Fruit fly (Drosophila melanogaster) whole organism, embryonic: Measurements from ENCODE around the gene CG43208.
A peak's percentile ranks its signal among the peaks of the same experiment; 100 is the strongest.

Source experiments
- CG10267 ChIP-seq: fragments of 200-800 bp; sonication (Bioruptor generic); optimal IDR thresholded peaks from 2 replicates; lab custom pipeline; 2018; ENCODE audit warnings: missing biosample characterization, mild to moderate bottlenecking, missing genetic modification characterization, moderate library complexity
- CG11085 ChIP-seq: fragments of 200-800 bp; sonication (Bioruptor generic); IDR thresholded peaks from 2 replicates; pipeline ENCODE4 v1.3.6; 2022; ENCODE audit warnings: missing biosample characterization, missing genetic modification characterization
- CG12769 ChIP-seq: fragments of 200-800 bp; sonication (Bioruptor generic); optimal IDR thresholded peaks from 2 replicates; lab custom pipeline; 2019; ENCODE audit warnings: missing biosample characterization, mild to moderate bottlenecking, missing genetic modification characterization, moderate library complexity
- CG13287 ChIP-seq: fragments of 200-800 bp; sonication (Bioruptor generic); IDR thresholded peaks from 2 replicates; pipeline ENCODE4 v1.3.6; 2022; ENCODE audit warnings: missing biosample characterization, missing genetic modification characterization; ENCODE audit not compliant: partially characterized antibody
- CG13894 ChIP-seq: fragments of 200-800 bp; sonication (Bioruptor generic); optimal IDR thresholded peaks from 3 replicates; lab custom pipeline; 2018; ENCODE audit warnings: missing biosample characterization, mild to moderate bottlenecking, missing genetic modification characterization, moderate library complexity
- CG15514 ChIP-seq: fragments of 200-800 bp; sonication (Bioruptor generic); optimal IDR thresholded peaks from 3 replicates; lab custom pipeline; 2017; ENCODE audit warnings: missing biosample characterization, missing genetic modification characterization, mild to moderate bottlenecking, moderate library complexity, missing genetic modification reagents
- CG16813 ChIP-seq: fragments of 200-800 bp; sonication (Bioruptor generic); IDR thresholded peaks from 3 replicates; pipeline ENCODE4 v1.3.6; 2022; ENCODE audit warnings: missing biosample characterization, missing genetic modification characterization; ENCODE audit not compliant: partially characterized antibody
- CG17359 ChIP-seq: fragments of 200-800 bp; sonication (Bioruptor generic); optimal IDR thresholded peaks from 3 replicates; lab custom pipeline; 2018; ENCODE audit warnings: missing biosample characterization, mild to moderate bottlenecking, missing genetic modification characterization, moderate library complexity
- CG34224 ChIP-seq: fragments of 200-800 bp; sonication (Bioruptor generic); IDR thresholded peaks from 3 replicates; pipeline ENCODE4 v1.3.6; 2022; ENCODE audit warnings: missing biosample characterization, missing genetic modification characterization; ENCODE audit not compliant: partially characterized antibody
- CG34422 ChIP-seq: fragments of 200-800 bp; sonication (Bioruptor generic); IDR thresholded peaks from 3 replicates; pipeline ENCODE4 v1.3.6; 2022; ENCODE audit warnings: missing biosample characterization, missing genetic modification characterization
- CG4730 ChIP-seq: fragments of 200-800 bp; sonication (Bioruptor generic); IDR thresholded peaks from 2 replicates; pipeline ENCODE4 v1.3.6; 2022; ENCODE audit warnings: missing biosample characterization, missing genetic modification characterization
- CG6272 ChIP-seq: fragments of 200-800 bp; sonication (Bioruptor generic); IDR thresholded peaks from 2 replicates; pipeline ENCODE4 v1.3.6; 2022; ENCODE audit warnings: missing biosample characterization, missing genetic modification characterization
- CG6654 ChIP-seq: fragments of 200-800 bp; sonication (Bioruptor generic); optimal IDR thresholded peaks from 2 replicates; lab custom pipeline; 2017; ENCODE audit warnings: missing biosample characterization, mild to moderate bottlenecking, missing genetic modification characterization
- CG6791 ChIP-seq: fragments of 200-800 bp; sonication (Bioruptor generic); IDR thresholded peaks from 3 replicates; pipeline ENCODE4 v1.3.6; 2022; ENCODE audit warnings: missing biosample characterization, missing genetic modification characterization; ENCODE audit not compliant: partially characterized antibody
- CG7556 ChIP-seq: fragments of 200-800 bp; sonication (Bioruptor generic); optimal IDR thresholded peaks from 2 replicates; lab custom pipeline; 2017; ENCODE audit warnings: missing biosample characterization, mild to moderate bottlenecking, missing genetic modification characterization
- CG8281 ChIP-seq: fragments of 200-800 bp; sonication (Bioruptor generic); optimal IDR thresholded peaks from 2 replicates; lab custom pipeline; 2018; ENCODE audit warnings: missing biosample characterization, mild to moderate bottlenecking, missing genetic modification characterization, moderate library complexity
- CG8359 ChIP-seq: fragments of 200-800 bp; sonication (Bioruptor generic); optimal IDR thresholded peaks from 2 replicates; lab custom pipeline; 2017; ENCODE audit warnings: missing biosample characterization, mild to moderate bottlenecking, missing genetic modification characterization, borderline replicate concordance
- CkIIα-i1 ChIP-seq: fragments of 200-800 bp; sonication (Bioruptor generic); IDR thresholded peaks from 2 replicates; pipeline ENCODE4 v1.3.6; 2022; ENCODE audit warnings: missing biosample characterization, missing genetic modification characterization
- CrebB ChIP-seq: fragments of 200-800 bp; sonication (Bioruptor generic); optimal IDR thresholded peaks from 3 replicates; lab custom pipeline; 2018; ENCODE audit warnings: missing biosample characterization, mild to moderate bottlenecking, missing genetic modification characterization
- Eip74EF ChIP-seq, 2 experiments: fragments of 200-800 bp in 1 of 2; fragments of >200 bp in 1 of 2; sonication (Bioruptor generic) in 1 of 2; optimal IDR thresholded peaks; 2 replicates each; lab custom pipeline; 2017 to 2019; ENCODE audit warnings: missing biosample characterization in 2 of 2, missing genetic modification characterization in 2 of 2, mild to moderate bottlenecking in 1 of 2, moderate library complexity in 1 of 2
- HLHmδ ChIP-seq: fragments of 200-800 bp; sonication (Bioruptor generic); optimal IDR thresholded peaks from 2 replicates; lab custom pipeline; 2018; ENCODE audit warnings: missing biosample characterization, mild to moderate bottlenecking, missing genetic modification characterization, moderate library complexity
- Med ChIP-seq: fragments of 200-800 bp; sonication (Bioruptor generic); peaks from one replicate; lab custom pipeline; 2016; ENCODE audit warnings: missing biosample characterization, missing genetic modification characterization, mild to moderate bottlenecking, inconsistent platforms, moderate library complexity
- Nf-YA ChIP-seq: fragments of 200-800 bp; sonication (Bioruptor generic); IDR thresholded peaks from 2 replicates; pipeline ENCODE4 v1.3.6; 2022; ENCODE audit warnings: missing biosample characterization, missing genetic modification characterization
- Stat92E ChIP-seq, 3 experiments: fragments of >200 bp in 2 of 3; fragments of 200-800 bp in 1 of 3; sonication (Bioruptor generic) in 1 of 3; optimal IDR thresholded peaks; 2 replicates each; lab custom pipeline; 2017 to 2019; ENCODE audit warnings: missing biosample characterization in 3 of 3, missing genetic modification characterization in 3 of 3, mild to moderate bottlenecking in 1 of 3, moderate library complexity in 1 of 3
- Usf ChIP-seq: fragments of 200-800 bp; sonication (Bioruptor generic); optimal IDR thresholded peaks from 2 replicates; lab custom pipeline; 2017; ENCODE audit warnings: missing genotype, missing biosample characterization, missing genetic modification characterization
- ato ChIP-seq: fragments of 200-800 bp; sonication (Bioruptor generic); IDR thresholded peaks from 2 replicates; pipeline ENCODE4 v1.3.6; 2022; ENCODE audit warnings: missing biosample characterization, missing genetic modification characterization; ENCODE audit not compliant: partially characterized antibody
- cad ChIP-seq: fragments of >200 bp; optimal IDR thresholded peaks from 2 replicates; lab custom pipeline; 2017; ENCODE audit warnings: missing biosample characterization, missing genetic modification characterization
- chinmo ChIP-seq: fragments of 200-800 bp; sonication (Bioruptor generic); IDR thresholded peaks from 4 replicates; pipeline ENCODE4 v1.3.6; 2022; ENCODE audit warnings: missing biosample characterization, missing genetic modification characterization; ENCODE audit not compliant: partially characterized antibody
- crol ChIP-seq: fragments of 200-800 bp; sonication (Bioruptor generic); IDR thresholded peaks from 2 replicates; pipeline ENCODE4 v1.3.6; 2022; ENCODE audit warnings: missing biosample characterization, missing genetic modification characterization
- ftz-f1 ChIP-seq: fragments of 200-800 bp; sonication (Bioruptor generic); optimal IDR thresholded peaks from 2 replicates; lab custom pipeline; 2016; ENCODE audit warnings: missing biosample characterization, missing genetic modification characterization
- lab ChIP-seq: fragments of 200-800 bp; sonication (Bioruptor generic); optimal IDR thresholded peaks from 3 replicates; lab custom pipeline; 2017; ENCODE audit warnings: missing biosample characterization, missing genetic modification characterization, mild to moderate bottlenecking, moderate library complexity, missing genetic modification reagents
- mirr ChIP-seq: fragments of 200-800 bp; sonication (Bioruptor generic); optimal IDR thresholded peaks from 3 replicates; lab custom pipeline; 2018; ENCODE audit warnings: missing biosample characterization, mild to moderate bottlenecking, missing genetic modification characterization
- nmo ChIP-seq: fragments of 200-800 bp; sonication (Bioruptor generic); optimal IDR thresholded peaks from 2 replicates; lab custom pipeline; 2018; ENCODE audit warnings: missing biosample characterization, mild to moderate bottlenecking, missing genetic modification characterization, moderate library complexity
- oc ChIP-seq: fragments of 200-800 bp; sonication (Bioruptor generic); optimal IDR thresholded peaks from 2 replicates; lab custom pipeline; 2018; ENCODE audit warnings: missing biosample characterization, mild to moderate bottlenecking, missing genetic modification characterization, moderate library complexity
- rib ChIP-seq: fragments of 200-800 bp; sonication (Bioruptor generic); IDR thresholded peaks from 2 replicates; pipeline ENCODE4 v1.3.6; 2022; ENCODE audit warnings: missing biosample characterization, missing genetic modification characterization
- sd ChIP-seq: fragments of 200-800 bp; sonication (Bioruptor generic); optimal IDR thresholded peaks from 3 replicates; lab custom pipeline; 2018; ENCODE audit warnings: missing biosample characterization, mild to moderate bottlenecking, missing genetic modification characterization, moderate library complexity
- sens-2 ChIP-seq: fragments of 200-800 bp; sonication (Bioruptor generic); IDR thresholded peaks from 2 replicates; pipeline ENCODE4 v1.3.6; 2022; ENCODE audit warnings: missing biosample characterization, missing genetic modification characterization
- sima ChIP-seq: fragments of 200-800 bp; sonication (Bioruptor generic); optimal IDR thresholded peaks from 2 replicates; lab custom pipeline; 2016; ENCODE audit warnings: missing biosample characterization, missing genetic modification characterization
- sisA ChIP-seq: fragments of 200-800 bp; sonication (Bioruptor generic); IDR thresholded peaks from 2 replicates; pipeline ENCODE4 v1.3.6; 2022; ENCODE audit warnings: missing biosample characterization, missing genetic modification characterization
- ttk ChIP-seq: fragments of 200-800 bp; sonication (Bioruptor generic); IDR thresholded peaks from 2 replicates; pipeline ENCODE4 v2.1.2; 2022; ENCODE audit warnings: missing biosample characterization, missing genetic modification characterization
- vvl ChIP-seq: fragments of 200-800 bp; sonication (Bioruptor generic); IDR thresholded peaks from 2 replicates; pipeline ENCODE4 v1.3.6; 2022; ENCODE audit warnings: missing biosample characterization, missing genetic modification characterization

The CG43208 gene

DNA sequence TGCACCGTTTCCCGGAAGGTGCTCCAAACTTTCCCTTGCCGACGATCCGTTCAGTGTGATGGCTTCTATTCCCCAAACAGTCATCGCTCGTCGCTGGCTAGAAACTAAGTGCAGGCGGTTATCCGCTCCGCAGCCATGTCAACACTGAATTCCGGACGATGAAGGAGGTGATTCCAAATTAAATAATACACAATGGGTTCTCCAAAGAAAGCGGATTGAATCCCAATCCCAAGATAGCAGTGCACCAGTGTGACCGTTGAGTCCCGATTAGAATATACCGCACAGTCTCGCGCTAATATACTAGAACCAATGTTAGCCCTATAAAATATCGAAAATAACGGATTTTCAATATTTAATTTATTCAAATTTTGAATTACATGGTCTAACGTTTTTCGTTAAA is 31.5 kb upstream of the CG43208 start, which contains the start of gene TBC1D5 (continued):
- TF ChIP-seq CG6791 (GFP tag; lab: Robert Waterston, UW) (no peak), CG34422 (GFP tag; lab: Robert Waterston, UW) (no peak), CkIIα-i1 (GFP tag; lab: Robert Waterston, UW) (no peak), sens-2 (GFP tag; lab: Robert Waterston, UW) (no peak), Stat92E (GFP tag; optimal IDR thresholded peaks at IDR 0.05; lab: Kevin White, UChicago) (peak in 1 of 3 experiments; percentile 3), HLHmδ (GFP tag; lab: Kevin White, UChicago) (no peak), nmo (GFP tag; lab: Kevin White, UChicago) (peak; percentile 2)

DNA sequence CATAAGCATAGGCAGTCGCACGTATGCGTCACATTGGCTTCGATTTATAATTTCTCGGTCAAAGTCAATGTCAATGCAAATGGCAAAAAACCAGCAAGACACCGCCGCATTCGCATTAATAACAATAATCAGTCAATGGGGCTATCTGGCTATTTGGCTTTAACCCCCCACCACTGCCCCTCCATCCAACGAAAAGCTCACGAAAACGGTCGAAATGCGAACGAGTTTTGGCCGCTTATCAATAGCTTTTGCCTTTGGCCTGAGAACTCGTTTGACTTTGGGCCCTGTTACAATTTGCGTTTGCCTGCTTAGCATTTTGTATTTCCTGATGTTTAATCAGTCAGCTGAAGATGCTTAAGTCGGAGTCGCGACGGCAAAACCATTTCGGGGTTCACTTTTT is 29.8 kb upstream of the CG43208 start:
- TF ChIP-seq ftz-f1 (GFP tag; lab: Kevin White, UChicago), result peak; percentile 30
- TF ChIP-seq oc (tag; lab: Kevin White, UChicago), result peak; percentile 57
- TF ChIP-seq chinmo (GFP tag; lab: Robert Waterston, UW), result peak; percentile 97
- peak; percentile 42 for TF ChIP-seq CG13894 (tag; lab: Kevin White, UChicago)
- TF ChIP-seq Eip74EF (GFP tag; optimal IDR thresholded peaks at IDR 0.05; lab: Kevin White, UChicago), result peak in 1 of 2 experiments; percentile 94
- TF ChIP-seq CrebB (tag; lab: Kevin White, UChicago), result no peak
- TF ChIP-seq CG6654, result no peak
- TF ChIP-seq sd (tag; lab: Kevin White, UChicago), result peak; percentile 63
- TF ChIP-seq CG7556 (GFP tag; lab: Kevin White, UChicago), result no peak
- no peak for TF ChIP-seq CG4730 (GFP tag; lab: Robert Waterston, UW)
- TF ChIP-seq CG8281 (tag; lab: Kevin White, UChicago), result no peak
- TF ChIP-seq CG16813, result 0 out of 3 replicates have a peak, but pooled peaks have one; percentile 11
- peak; percentile 45; the same call in 1 of the 3 replicates for TF ChIP-seq CG34224 (GFP tag; lab: Robert Waterston, UW)
- no peak for TF ChIP-seq CG6272 (GFP tag; lab: Robert Waterston, UW)
- no peak for TF ChIP-seq CG8359 (GFP tag; lab: Kevin White, UChicago)
- no peak for TF ChIP-seq ttk (GFP tag; lab: Robert Waterston, UW)
- no peak for TF ChIP-seq CG11085 (GFP tag; lab: Robert Waterston, UW)
- peak; percentile 76 for TF ChIP-seq CG12769
- TF ChIP-seq CG17359 (tag; lab: Kevin White, UChicago), result no peak
- no peak for TF ChIP-seq rib (GFP tag; lab: Robert Waterston, UW)
- TF ChIP-seq lab (GFP tag; lab: Kevin White, UChicago), result peak; percentile 10
- no peak for TF ChIP-seq CG15514
- TF ChIP-seq sima (GFP tag; lab: Kevin White, UChicago), result no peak
- no peak for TF ChIP-seq Stat92E (GFP tag; optimal IDR thresholded peaks at IDR 0.05; lab: Kevin White, UChicago)
- TF ChIP-seq sisA (GFP tag; lab: Robert Waterston, UW), result no peak
- TF ChIP-seq cad, result no peak
- no peak for TF ChIP-seq Nf-YA
- TF ChIP-seq mirr, result peak; percentile 33
- TF ChIP-seq Usf, result no peak
- TF ChIP-seq ato (GFP tag; lab: Robert Waterston, UW), result no peak
- peak; percentile 8 for TF ChIP-seq Med (GFP tag; lab: Kevin White, UChicago)
- no peak for TF ChIP-seq CG10267 (tag; lab: Kevin White, UChicago)
- peak; percentile 52; the same call in 1 of the 2 replicates for TF ChIP-seq crol (GFP tag; lab: Robert Waterston, UW)
- peak; percentile 72; the same call in 1 of the 2 replicates for TF ChIP-seq vvl
- TF ChIP-seq CG13287 (GFP tag; lab: Robert Waterston, UW), result peak; percentile 27; the same call in 1 of the 2 replicates
